Fruit fly (Drosophila melanogaster): ENCODE data around the gene Sap47.
A peak's percentile ranks its signal among the peaks of the same experiment; 100 is the strongest.

Sap47 gene

DNA sequence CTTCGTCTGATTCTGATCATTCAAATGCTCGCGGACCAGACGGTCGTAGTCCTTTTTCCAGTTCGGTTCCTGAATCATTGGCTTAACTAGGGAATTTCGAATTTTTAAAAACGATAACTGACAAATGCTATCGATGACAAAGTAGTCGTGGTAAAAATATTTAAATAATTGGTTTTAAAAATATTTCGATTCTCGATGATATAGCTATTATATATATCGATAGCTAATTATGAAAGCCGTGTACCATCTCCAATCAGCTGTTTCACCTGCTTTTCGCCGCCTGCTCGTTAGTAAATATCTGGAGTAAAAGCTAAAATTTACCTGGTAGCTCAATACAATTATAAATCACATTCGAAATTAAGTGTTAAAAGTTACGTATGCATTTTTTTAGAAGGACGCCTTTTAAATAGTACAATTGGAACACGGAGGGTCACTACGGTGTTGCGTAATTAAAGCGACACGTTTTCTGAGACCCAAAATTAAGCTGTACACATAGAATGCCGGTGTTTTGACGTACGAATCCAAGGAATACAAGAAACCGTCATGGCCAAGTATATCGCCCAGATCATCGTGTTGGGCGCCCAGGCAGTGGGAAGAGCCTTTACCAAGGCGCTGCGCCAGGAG is 1.2 kb upstream of the Sap47 start, which contains the start of the genes CG5478 and blp:
Gene CG5478 (minus strand): TSS at position 126 of the 624 bp plus-strand sequence.
Gene blp (plus strand): TSS at position 239 of the 624 bp plus-strand sequence.
- TF ChIP-seq CG10348 (GFP tag; IDR thresholded peaks at IDR 0.05) (no peak), CG4496 (GFP tag; IDR thresholded peaks at IDR 0.05) (0 out of 3 replicates have a peak, but pooled peaks have one; percentile 8), D1 (tag; optimal IDR thresholded peaks at IDR 0.05) (no peak)

DNA sequence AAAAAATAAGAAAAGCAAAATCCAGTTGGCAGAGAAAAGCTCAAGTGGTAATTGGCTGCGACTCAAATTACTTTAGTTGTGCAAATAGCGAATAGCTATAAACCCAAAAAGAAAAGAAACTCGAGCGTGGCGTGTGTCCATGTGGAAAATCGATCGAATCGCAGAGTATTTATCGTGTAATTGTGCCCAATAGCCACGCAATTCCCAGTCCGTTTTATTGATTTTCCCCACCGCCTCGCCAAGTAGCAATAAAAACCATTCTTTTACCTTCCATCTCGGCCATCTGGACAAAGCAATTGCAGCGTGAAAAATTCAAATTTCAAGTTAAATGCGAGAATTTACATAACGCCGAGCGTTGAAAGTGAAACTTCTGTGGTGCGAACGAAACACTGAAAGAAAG is 638 bp downstream of the Sap47 start:
- no peak for TF ChIP-seq CG32121 (GFP tag; IDR thresholded peaks at IDR 0.05)

dm6 chr3R:15937708-15938107 is 2.8 kb downstream of the Sap47 start:
- TF ChIP-seq Pif1A (GFP tag; optimal IDR thresholded peaks at IDR 0.05) (no peak), CG17806 (tag; optimal IDR thresholded peaks at IDR 0.05) (no peak), CG9948 (tag; optimal IDR thresholded peaks at IDR 0.05) (no peak), CG8301 (tag; optimal IDR thresholded peaks at IDR 0.05) (no peak), fd96Ca (GFP tag; IDR thresholded peaks at IDR 0.05) (no peak)

DNA sequence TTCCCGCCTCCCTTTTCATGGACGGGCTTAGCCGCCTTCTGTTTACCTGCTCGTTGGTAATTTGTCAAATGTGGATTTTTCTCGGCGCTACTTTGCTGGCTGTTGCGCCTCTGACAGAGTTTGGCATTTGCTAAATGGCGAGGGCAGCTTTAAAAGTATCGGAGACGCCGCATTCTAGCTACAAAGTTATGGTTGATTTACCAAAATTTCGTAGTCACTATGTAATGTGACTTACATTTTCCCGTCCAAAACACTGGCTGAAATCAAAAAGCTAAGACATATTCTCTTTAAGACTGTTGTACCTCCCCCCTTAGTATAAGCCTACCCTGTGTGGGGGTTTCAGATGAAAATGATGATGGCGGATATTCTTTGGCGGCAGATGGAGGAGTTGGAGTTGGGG is 12.7 kb downstream of the Sap47 start:
- TF ChIP-seq D1 (tag; optimal IDR thresholded peaks at IDR 0.05) (no peak), CG10348 (GFP tag; IDR thresholded peaks at IDR 0.05) (no peak), CG32121 (GFP tag; IDR thresholded peaks at IDR 0.05) (no peak), rn (GFP tag; IDR thresholded peaks at IDR 0.05) (no peak), Pif1B (GFP tag; optimal IDR thresholded peaks at IDR 0.05) (no peak), Ets98B (GFP tag; IDR thresholded peaks at IDR 0.05) (no peak), CG8301 (tag; optimal IDR thresholded peaks at IDR 0.05) (no peak)

- TF ChIP-seq CG13204 (GFP tag; optimal IDR thresholded peaks at IDR 0.05) = no peak
- no peak for TF ChIP-seq CG10348 (GFP tag; IDR thresholded peaks at IDR 0.05)
- no peak for TF ChIP-seq CG17806 (tag; optimal IDR thresholded peaks at IDR 0.05)
These were observed 15.9 kb downstream of the Sap47 start, which contains the start of the genes CG31088 and CG46383 for dm6 chr3R:15950843-15951242. TSS of gene CG31088 (minus strand) at chr3R:15950943. TSS of gene CG46383 (minus strand) at chr3R:15950943.

DNA sequence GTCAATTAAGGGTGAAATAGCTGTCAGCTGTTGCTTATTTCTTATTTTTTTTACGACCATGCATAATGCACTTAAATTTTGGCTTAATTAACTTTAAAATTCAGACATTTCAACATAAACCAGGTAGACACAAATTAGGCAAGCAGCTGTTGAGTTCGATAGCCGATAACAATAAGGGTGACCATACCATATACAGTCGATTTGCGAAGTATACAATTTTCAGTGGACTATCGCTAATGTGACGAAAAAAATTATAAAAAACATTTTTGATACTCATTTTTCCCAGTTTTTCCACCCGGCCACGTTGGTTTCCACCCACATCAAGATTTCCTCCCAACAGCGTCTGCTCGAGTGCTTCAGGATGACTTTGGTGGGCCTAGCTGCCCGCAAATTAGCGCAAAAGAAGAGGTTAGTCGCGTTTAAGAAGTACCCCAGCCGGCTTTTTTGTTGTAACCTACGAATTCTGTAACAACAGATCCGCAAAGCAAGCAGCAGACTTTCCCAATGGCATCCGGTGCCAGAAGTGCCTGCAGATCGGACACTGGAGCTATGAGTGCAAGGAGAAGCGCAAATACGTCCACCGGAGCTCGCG is 28.9 kb downstream of the Sap47 start, which contains the start of the genes CG4287 and CG5516:
Gene CG4287 (minus strand): TSS at position 178 of the 592 bp plus-strand sequence.
Gene CG5516 (plus strand): TSS at position 195 of the 592 bp plus-strand sequence.
- no peak for TF ChIP-seq EcR (GFP tag; optimal IDR thresholded peaks at IDR 0.05)
- no peak for TF ChIP-seq fd96Ca (GFP tag; IDR thresholded peaks at IDR 0.05)
- TF ChIP-seq CG14655 (GFP tag; optimal IDR thresholded peaks at IDR 0.05) = no peak
- no peak for TF ChIP-seq CG8159 (tag; optimal IDR thresholded peaks at IDR 0.05)
- no peak for TF ChIP-seq CG32121 (GFP tag; IDR thresholded peaks at IDR 0.05)
- no peak for TF ChIP-seq CG8301 (tag; optimal IDR thresholded peaks at IDR 0.05)
- no peak for TF ChIP-seq Ets98B (GFP tag; IDR thresholded peaks at IDR 0.05)
- TF ChIP-seq Pif1A (GFP tag; optimal IDR thresholded peaks at IDR 0.05) = no peak
- no peak for TF ChIP-seq CG34367 (tag; optimal IDR thresholded peaks at IDR 0.05)
- TF ChIP-seq gl (tag; optimal IDR thresholded peaks at IDR 0.05) = no peak
- TF ChIP-seq CG12605 (GFP tag; IDR thresholded peaks at IDR 0.05) = no peak
- TF ChIP-seq rn (GFP tag; IDR thresholded peaks at IDR 0.05) = no peak
- TF ChIP-seq CG17806 (tag; optimal IDR thresholded peaks at IDR 0.05) = no peak

- TF ChIP-seq Snoo (tag; optimal IDR thresholded peaks at IDR 0.05) (peak; percentile 83), CG9948 (tag; optimal IDR thresholded peaks at IDR 0.05) (peak; percentile 90), CG34367 (tag; optimal IDR thresholded peaks at IDR 0.05) (peak; percentile 89), CG15710 (tag; optimal IDR thresholded peaks at IDR 0.05) (peak; percentile 94), CG32121 (GFP tag; IDR thresholded peaks at IDR 0.05) (peak; percentile 70), CG10348 (GFP tag; IDR thresholded peaks at IDR 0.05) (peak; percentile 56; the same call in 1 of the 2 replicates), rn (GFP tag; IDR thresholded peaks at IDR 0.05) (no peak), CG17806 (tag; optimal IDR thresholded peaks at IDR 0.05) (peak; percentile 51), CG4496 (GFP tag; IDR thresholded peaks at IDR 0.05) (no peak), EcR (GFP tag; optimal IDR thresholded peaks at IDR 0.05) (peak; percentile 35)
These were observed 30.3 kb downstream of the Sap47 start, which contains the start of the genes CG32856 and Rbf2 for dm6 chr3R:15965169-15965568. TSS of gene CG32856 (minus strand) at chr3R:15965351. TSS of gene Rbf2 (plus strand) at chr3R:15965446.
